Fruit fly (Drosophila melanogaster) whole organism, embryonic: ENCODE data around the gene Gk1.

Experiments used
- C15 ChIP-seq: fragments of 200-800 bp; sonication (Bioruptor generic); IDR thresholded peaks from 3 replicates; pipeline ENCODE4 v1.3.6; 2022; ENCODE audit warnings: missing biosample characterization, missing genetic modification characterization
- CG11085 ChIP-seq: fragments of 200-800 bp; sonication (Bioruptor generic); IDR thresholded peaks from 2 replicates; pipeline ENCODE4 v1.3.6; 2022; ENCODE audit warnings: missing biosample characterization, missing genetic modification characterization
- CG11398 ChIP-seq: fragments of 200-800 bp; sonication (Bioruptor generic); optimal IDR thresholded peaks from 2 replicates; lab custom pipeline; 2016; ENCODE audit warnings: missing biosample characterization, missing genetic modification characterization
- CG12104 ChIP-seq: fragments of 200-800 bp; sonication (Bioruptor generic); optimal IDR thresholded peaks from 3 replicates; lab custom pipeline; 2016; ENCODE audit warnings: missing biosample characterization, missing genetic modification characterization
- CG13123 ChIP-seq: fragments of 200-800 bp; sonication (Bioruptor generic); optimal IDR thresholded peaks from 2 replicates; lab custom pipeline; 2016; ENCODE audit warnings: missing biosample characterization, missing genetic modification characterization
- CG13894 ChIP-seq: fragments of 200-800 bp; sonication (Bioruptor generic); optimal IDR thresholded peaks from 3 replicates; lab custom pipeline; 2018; ENCODE audit warnings: missing biosample characterization, mild to moderate bottlenecking, missing genetic modification characterization, moderate library complexity
- CG15601 ChIP-seq: fragments of 200-800 bp; sonication (Bioruptor generic); optimal IDR thresholded peaks from 3 replicates; lab custom pipeline; 2019; ENCODE audit warnings: missing biosample characterization, mild to moderate bottlenecking, missing genetic modification characterization, moderate library complexity
- CG1603 ChIP-seq: fragments of 200-800 bp; sonication (Bioruptor generic); optimal IDR thresholded peaks from 2 replicates; lab custom pipeline; 2019; ENCODE audit warnings: missing biosample characterization, mild to moderate bottlenecking, missing genetic modification characterization, moderate library complexity
- CG18011 ChIP-seq: fragments of 200-800 bp; sonication (Bioruptor generic); optimal IDR thresholded peaks from 2 replicates; lab custom pipeline; 2017; ENCODE audit warnings: missing biosample characterization, missing genetic modification characterization, mild to moderate bottlenecking, moderate library complexity, missing genotype
- CG1832 ChIP-seq: fragments of 200-800 bp; sonication (Bioruptor generic); optimal IDR thresholded peaks from 2 replicates; lab custom pipeline; 2017; ENCODE audit warnings: missing biosample characterization, mild to moderate bottlenecking, missing genetic modification characterization, inconsistent platforms
- CG18476 ChIP-seq: fragments of 200-800 bp; sonication (Bioruptor generic); optimal IDR thresholded peaks from 2 replicates; lab custom pipeline; 2016; ENCODE audit warnings: missing biosample characterization, mild to moderate bottlenecking, missing genetic modification characterization
- CG2678 ChIP-seq: fragments of 200-800 bp; sonication (Bioruptor generic); optimal IDR thresholded peaks from 3 replicates; lab custom pipeline; 2019; ENCODE audit warnings: missing biosample characterization, mild to moderate bottlenecking, missing genetic modification characterization, moderate library complexity
- CG2889 ChIP-seq: fragments of 200-800 bp; sonication (Bioruptor generic); IDR thresholded peaks from 3 replicates; pipeline ENCODE4 v1.3.6; 2022; ENCODE audit warnings: missing biosample characterization, missing genetic modification characterization
- CG3726 ChIP-seq: fragments of 200-800 bp; sonication (Bioruptor generic); IDR thresholded peaks from 3 replicates; pipeline ENCODE4, ENCODE4 v1.3.6; 2022; ENCODE audit warnings: missing biosample characterization, missing genetic modification characterization
- CG5180 ChIP-seq: fragments of 200-800 bp; sonication (Bioruptor generic); optimal IDR thresholded peaks from 3 replicates; lab custom pipeline; 2017; ENCODE audit warnings: missing biosample characterization, missing genetic modification characterization, mild to moderate bottlenecking, moderate library complexity, missing genetic modification reagents
- CG6765 ChIP-seq: fragments of 200-800 bp; sonication (Bioruptor generic); optimal IDR thresholded peaks from 3 replicates; lab custom pipeline; 2017; ENCODE audit warnings: missing biosample characterization, mild to moderate bottlenecking, missing genetic modification characterization
- CG6854 ChIP-seq: fragments of 200-800 bp; sonication (Bioruptor generic); optimal IDR thresholded peaks from 3 replicates; lab custom pipeline; 2017; ENCODE audit warnings: missing biosample characterization, mild to moderate bottlenecking, missing genetic modification characterization
- CG7357 ChIP-seq: fragments of 200-800 bp; sonication (Bioruptor generic); IDR thresholded peaks from 3 replicates; pipeline ENCODE4 v1.3.6; 2022; ENCODE audit warnings: missing biosample characterization, missing genetic modification characterization
- CG7745 ChIP-seq: fragments of 200-800 bp; sonication (Bioruptor generic); optimal IDR thresholded peaks from 2 replicates; lab custom pipeline; 2018; ENCODE audit warnings: missing biosample characterization, mild to moderate bottlenecking, missing genetic modification characterization, moderate library complexity
- CG7839 ChIP-seq: fragments of 200-800 bp; sonication (Bioruptor generic); optimal IDR thresholded peaks from 3 replicates; lab custom pipeline; 2018; ENCODE audit warnings: missing biosample characterization, mild to moderate bottlenecking, missing genetic modification characterization, moderate library complexity
- CHES-1-like ChIP-seq: fragments of 200-800 bp; sonication (Bioruptor generic); optimal IDR thresholded peaks from 2 replicates; lab custom pipeline; 2016; ENCODE audit warnings: missing biosample characterization, missing genetic modification characterization
- CoRest ChIP-seq: fragments of 200-800 bp; sonication (Bioruptor generic); optimal IDR thresholded peaks from 3 replicates; lab custom pipeline; 2018; ENCODE audit warnings: missing biosample characterization, mild to moderate bottlenecking, missing genetic modification characterization, moderate library complexity
- CrebB ChIP-seq: fragments of 200-800 bp; sonication (Bioruptor generic); optimal IDR thresholded peaks from 3 replicates; lab custom pipeline; 2018; ENCODE audit warnings: missing biosample characterization, mild to moderate bottlenecking, missing genetic modification characterization
- Doc3 ChIP-seq: fragments of 200-800 bp; sonication (Bioruptor generic); IDR thresholded peaks from 3 replicates; pipeline ENCODE4 v1.3.6; 2022; ENCODE audit warnings: missing biosample characterization, missing genetic modification characterization; ENCODE audit not compliant: partially characterized antibody
- Fer1 ChIP-seq: fragments of 200-800 bp; sonication (Bioruptor generic); optimal IDR thresholded peaks from 2 replicates; lab custom pipeline; 2017; ENCODE audit warnings: missing biosample characterization, mild to moderate bottlenecking, missing genetic modification characterization
- HHEX ChIP-seq: fragments of 200-800 bp; sonication (Bioruptor generic); optimal IDR thresholded peaks from 3 replicates; lab custom pipeline; 2017; ENCODE audit warnings: missing biosample characterization, mild to moderate bottlenecking, missing genetic modification characterization, missing genetic modification reagents
- Hr3 ChIP-seq: fragments of 200-800 bp; sonication (Bioruptor generic); optimal IDR thresholded peaks from 3 replicates; lab custom pipeline; 2016; ENCODE audit warnings: missing biosample characterization, missing genetic modification characterization
- Hr78 ChIP-seq, 2 experiments: fragments of 200-800 bp in 1 of 2; fragments of >200 bp in 1 of 2; sonication (Bioruptor generic) in 1 of 2; optimal IDR thresholded peaks; 2 replicates each; lab custom pipeline; 2017 to 2019; ENCODE audit warnings: missing biosample characterization in 2 of 2, missing genetic modification characterization in 2 of 2, mild to moderate bottlenecking in 1 of 2, moderate library complexity in 1 of 2
- Optix ChIP-seq: fragments of 200-800 bp; sonication (Bioruptor generic); IDR thresholded peaks from 3 replicates; pipeline ENCODE4 v1.3.6; 2022; ENCODE audit warnings: missing biosample characterization, missing genetic modification characterization
- PHDP ChIP-seq: fragments of 200-800 bp; sonication (Bioruptor generic); optimal IDR thresholded peaks from 3 replicates; lab custom pipeline; 2018; ENCODE audit warnings: missing biosample characterization, mild to moderate bottlenecking, missing genetic modification characterization, moderate library complexity
- Poxn ChIP-seq: fragments of 200-800 bp; sonication (Bioruptor generic); IDR thresholded peaks from 2 replicates; pipeline ENCODE4 v1.3.6; 2022; ENCODE audit warnings: missing biosample characterization, missing genetic modification characterization
- Sox102F ChIP-seq: fragments of 200-800 bp; sonication (Bioruptor generic); optimal IDR thresholded peaks from 2 replicates; lab custom pipeline; 2018; ENCODE audit warnings: missing biosample characterization, mild to moderate bottlenecking, missing genetic modification characterization, moderate library complexity
- Xrp1 ChIP-seq: fragments of 200-800 bp; sonication (Bioruptor generic); IDR thresholded peaks from 2 replicates; pipeline ENCODE4 v1.3.6; 2022; ENCODE audit warnings: missing biosample characterization, missing genetic modification characterization
- al ChIP-seq: fragments of 200-800 bp; sonication (Bioruptor generic); IDR thresholded peaks from 2 replicates; pipeline ENCODE4 v1.3.6; 2022; ENCODE audit warnings: missing biosample characterization, missing genetic modification characterization
- ash1 ChIP-seq: fragments of 200-800 bp; sonication (Bioruptor generic); optimal IDR thresholded peaks from 2 replicates; lab custom pipeline; 2018; ENCODE audit warnings: missing biosample characterization, mild to moderate bottlenecking, missing genetic modification characterization
- az2 ChIP-seq: fragments of 200-800 bp; sonication (Bioruptor generic); optimal IDR thresholded peaks from 3 replicates; lab custom pipeline; 2016; ENCODE audit warnings: missing biosample characterization, missing genetic modification characterization
- corto ChIP-seq: fragments of 200-800 bp; sonication (Bioruptor generic); optimal IDR thresholded peaks from 2 replicates; lab custom pipeline; 2016; ENCODE audit warnings: missing biosample characterization, mild to moderate bottlenecking, missing genetic modification characterization, moderate library complexity
- dimm ChIP-seq: fragments of 200-800 bp; sonication (Bioruptor generic); IDR thresholded peaks from 2 replicates; pipeline ENCODE4 v1.3.6; 2022; ENCODE audit warnings: missing biosample characterization, missing genetic modification characterization
- gsb-n ChIP-seq: fragments of 200-800 bp; sonication (Bioruptor generic); optimal IDR thresholded peaks from 3 replicates; lab custom pipeline; 2018; ENCODE audit warnings: missing biosample characterization, mild to moderate bottlenecking, missing genetic modification characterization
- lbe ChIP-seq: fragments of 200-800 bp; sonication (Bioruptor generic); optimal IDR thresholded peaks from 2 replicates; lab custom pipeline; 2016; ENCODE audit warnings: missing biosample characterization, mild to moderate bottlenecking, missing genetic modification characterization
- luna ChIP-seq: fragments of 200-800 bp; sonication (Bioruptor generic); optimal IDR thresholded peaks from 2 replicates; lab custom pipeline; 2016; ENCODE audit warnings: missing biosample characterization, missing genetic modification characterization
- mld ChIP-seq: fragments of 200-800 bp; sonication (Bioruptor generic); IDR thresholded peaks from 3 replicates; pipeline ENCODE4 v1.3.6; 2022; ENCODE audit warnings: missing biosample characterization, missing genetic modification characterization; ENCODE audit not compliant: partially characterized antibody
- nau ChIP-seq: fragments of 200-800 bp; sonication (Bioruptor generic); optimal IDR thresholded peaks from 3 replicates; lab custom pipeline; 2017; ENCODE audit warnings: missing biosample characterization, mild to moderate bottlenecking, missing genetic modification characterization, missing genetic modification reagents
- nerfin-1 ChIP-seq: fragments of 200-800 bp; sonication (Bioruptor generic); optimal IDR thresholded peaks from 3 replicates; lab custom pipeline; 2019; ENCODE audit warnings: missing biosample characterization, mild to moderate bottlenecking, missing genetic modification characterization, moderate library complexity
- pita ChIP-seq: fragments of 200-800 bp; sonication (Bioruptor generic); optimal IDR thresholded peaks from 2 replicates; lab custom pipeline; 2017; ENCODE audit warnings: missing biosample characterization, mild to moderate bottlenecking, missing genetic modification characterization
- sc ChIP-seq, 3 experiments: fragments of >200 bp in 2 of 3; fragments of 200-800 bp in 1 of 3; sonication (Bioruptor generic) in 1 of 3; optimal IDR thresholded peaks; 2 replicates in 2 of 3; 3 replicates in 1 of 3; lab custom pipeline; 2017; ENCODE audit warnings: mild to moderate bottlenecking in 1 of 3, missing biosample characterization in 1 of 3, missing genetic modification characterization in 1 of 3, missing genetic modification reagents in 1 of 3
- sr ChIP-seq: fragments of 200-800 bp; sonication (Bioruptor generic); IDR thresholded peaks from 3 replicates; pipeline ENCODE4 v1.3.6; 2022; ENCODE audit warnings: missing biosample characterization, missing genetic modification characterization
- unc-4 ChIP-seq: fragments of 200-800 bp; sonication (Bioruptor generic); IDR thresholded peaks from 2 replicates; pipeline ENCODE4 v1.3.6; 2022; ENCODE audit warnings: missing biosample characterization, missing genetic modification characterization; ENCODE audit not compliant: partially characterized antibody
- wek ChIP-seq: fragments of 200-800 bp; sonication (Bioruptor generic); optimal IDR thresholded peaks from 3 replicates; lab custom pipeline; 2018; ENCODE audit warnings: missing biosample characterization, mild to moderate bottlenecking, missing genetic modification characterization, moderate library complexity

Gk1 gene

dm6 chr3L:184251-184650 is 21.4 kb downstream of the Gk1 start, which contains the start of the genes CG34140, Mkp and Mtch (continued):
- no peak for TF ChIP-seq sc (optimal IDR thresholded peaks at IDR 0.05; lab: Kevin White, UChicago)
- no peak for TF ChIP-seq sc (GFP tag; optimal IDR thresholded peaks at IDR 0.05; lab: Kevin White, UChicago)
- peak; percentile 90 for TF ChIP-seq Xrp1
- TF ChIP-seq nau (GFP tag; lab: Kevin White, UChicago) = no peak
- TF ChIP-seq CG6765 = peak; percentile 56
- no peak for TF ChIP-seq CG2678 (tag; lab: Kevin White, UChicago)
- no peak for TF ChIP-seq dimm (GFP tag; lab: Robert Waterston, UW)
- no peak for TF ChIP-seq Poxn
- peak; percentile 79 for TF ChIP-seq corto (GFP tag; lab: Kevin White, UChicago)
- 0 out of 3 replicates have a peak, but pooled peaks have one; percentile 25 for TF ChIP-seq CG3726 (GFP tag; lab: Robert Waterston, UW)
- TF ChIP-seq Sox102F (GFP tag; lab: Kevin White, UChicago) = no peak
- TF ChIP-seq CG11398 (GFP tag; lab: Kevin White, UChicago) = peak; percentile 71
- TF ChIP-seq Hr78 (GFP tag; optimal IDR thresholded peaks at IDR 0.05; lab: Kevin White, UChicago) = no peak
- no peak for TF ChIP-seq CG1603 (tag; lab: Kevin White, UChicago)
- TF ChIP-seq CG1832 = no peak
- peak; percentile 48 for TF ChIP-seq wek (GFP tag; lab: Kevin White, UChicago)
- peak; percentile 82 for TF ChIP-seq Optix (GFP tag; lab: Robert Waterston, UW)
- TF ChIP-seq CoRest (tag; lab: Kevin White, UChicago) = no peak
- peak; percentile 97 for TF ChIP-seq Doc3 (GFP tag; lab: Robert Waterston, UW)
- no peak for TF ChIP-seq CG6854 (GFP tag; lab: Kevin White, UChicago)
- TF ChIP-seq CG13894 (tag; lab: Kevin White, UChicago) = no peak
- TF ChIP-seq CG12104 = peak; percentile 83
- 0 out of 3 replicates have a peak, but pooled peaks have one; percentile 3 for TF ChIP-seq sr (GFP tag; lab: Robert Waterston, UW)
- no peak for TF ChIP-seq pita (GFP tag; lab: Kevin White, UChicago)
- TF ChIP-seq az2 (GFP tag; lab: Kevin White, UChicago) = peak; percentile 88
- TF ChIP-seq ash1 = peak; percentile 9
- no peak for TF ChIP-seq PHDP
- TF ChIP-seq mld (GFP tag; lab: Robert Waterston, UW) = peak; percentile 60; the same call in 1 of the 3 replicates
- TF ChIP-seq CG18476 (GFP tag; lab: Kevin White, UChicago) = peak; percentile 86
- TF ChIP-seq CHES-1-like (GFP tag; lab: Kevin White, UChicago) = peak; percentile 87
- TF ChIP-seq CG7357 (GFP tag; lab: Robert Waterston, UW) = 0 out of 3 replicates have a peak, but pooled peaks have one; percentile 31
- peak; percentile 84 for TF ChIP-seq Fer1 (GFP tag; lab: Kevin White, UChicago)
- TF ChIP-seq gsb-n (tag; lab: Kevin White, UChicago) = no peak
- peak; percentile 79 for TF ChIP-seq CG15601 (tag; lab: Kevin White, UChicago)
- no peak for TF ChIP-seq CG7745 (tag; lab: Kevin White, UChicago)
- peak; percentile 96 for TF ChIP-seq unc-4 (GFP tag; lab: Robert Waterston, UW)
- TF ChIP-seq CrebB (tag; lab: Kevin White, UChicago) = no peak
- TF ChIP-seq CG11085 (GFP tag; lab: Robert Waterston, UW) = peak; percentile 65
- TF ChIP-seq CG13123 (GFP tag; lab: Kevin White, UChicago) = peak; percentile 67
- peak; percentile 73 for TF ChIP-seq al (GFP tag; lab: Robert Waterston, UW)
- TF ChIP-seq C15 (GFP tag; lab: Robert Waterston, UW) = peak; percentile 67; the same call in 1 of the 3 replicates
- peak; percentile 70 for TF ChIP-seq CG2889 (GFP tag; lab: Robert Waterston, UW)
- TF ChIP-seq Hr3 (GFP tag; lab: Kevin White, UChicago) = peak; percentile 85
- TF ChIP-seq CG5180 (GFP tag; lab: Kevin White, UChicago) = no peak
- TF ChIP-seq nerfin-1 (tag; lab: Kevin White, UChicago) = peak; percentile 99
- peak; percentile 92 for TF ChIP-seq CG18011 (GFP tag; lab: Kevin White, UChicago)
- peak; percentile 55 for TF ChIP-seq luna (GFP tag; lab: Kevin White, UChicago)
- peak; percentile 93 for TF ChIP-seq lbe (GFP tag; lab: Kevin White, UChicago)
- TF ChIP-seq HHEX (GFP tag; lab: Kevin White, UChicago) = peak; percentile 56
- no peak for TF ChIP-seq CG7839 (tag; lab: Kevin White, UChicago)
